Fruit fly (Drosophila melanogaster) Kc167 (cell line): Measurements from ENCODE around the gene Prosbeta3.

Experiments
- Myc ChIP-seq: fragments of >200 bp; optimal IDR thresholded peaks from 2 replicates; lab custom pipeline; 2017; ENCODE audit warnings: missing external identifiers
- Sin3A ChIP-seq: fragments of >200 bp; optimal IDR thresholded peaks from 2 replicates; lab custom pipeline; 2018; ENCODE audit warnings: missing external identifiers
- h ChIP-seq: fragments of >200 bp; optimal IDR thresholded peaks from 3 replicates; lab custom pipeline; 2018; ENCODE audit warnings: missing external identifiers
- insv ChIP-seq: fragments of >200 bp; optimal IDR thresholded peaks from 3 replicates; lab custom pipeline; 2018; ENCODE audit warnings: missing external identifiers
- psq ChIP-seq: fragments of >200 bp; optimal IDR thresholded peaks from 2 replicates; lab custom pipeline; 2017; ENCODE audit warnings: missing external identifiers
- ttk ChIP-seq: sonication (Bioruptor generic); optimal IDR thresholded peaks from 2 replicates; lab custom pipeline; 2017; ENCODE audit warnings: missing external identifiers

- TF ChIP-seq ttk, result no peak
- TF ChIP-seq h (lab: Kevin White, UChicago), result no peak
- no peak for TF ChIP-seq Myc (lab: Kevin White, UChicago)
- no peak for TF ChIP-seq psq
- TF ChIP-seq Sin3A (lab: Kevin White, UChicago), result no peak
- TF ChIP-seq insv, result no peak
Measured at dm6 chr3R:9055119-9056105, 49.4 kb upstream of the Prosbeta3 start.
